Worm (Caenorhabditis elegans) whole organism, midembryonic: Measurements from ENCODE around the gene K10D2.8.

Experiments
- med-1 ChIP-seq: sonication (generic microtip); optimal IDR thresholded peaks from 2 replicates; lab custom pipeline; 2017; ENCODE audit warnings: missing genetic modification characterization, mild to moderate bottlenecking, missing compliant biosample characterization, antibody characterized with exemption, missing genetic modification reagents; ENCODE audit not compliant: insufficient read depth
- ztf-23 ChIP-seq: fragments of 200-800 bp; sonication (Bioruptor generic); IDR thresholded peaks from 2 replicates; pipeline ENCODE4 v1.3.6; 2022; ENCODE audit warnings: missing genetic modification reagents, missing genetic modification characterization, missing compliant biosample characterization
- ztf-29 ChIP-seq: fragments of 200-800 bp; sonication (Bioruptor generic); IDR thresholded peaks from 2 replicates; pipeline ENCODE4 v1.3.6; 2022; ENCODE audit warnings: missing genetic modification reagents, missing genetic modification characterization, missing compliant biosample characterization

ce11 chrIII:5146749-5147148 is 41.8 kb upstream of the K10D2.8 start:
- TF ChIP-seq med-1 (GFP tag; lab: Kevin White, UChicago) (no peak), ztf-23 (no peak), ztf-29 (GFP tag; lab: Robert Waterston, UW) (no peak)
